Worm (Caenorhabditis elegans) whole organism, L1 larva: ENCODE results near the gene C55A6.3.
"Not testable (repeated sequence)": the region's sequence is repeated elsewhere in the genome, so short reads cannot be mapped to it uniquely, and the experiment has no call there.

Experiments used
- C34B4.2 ChIP-seq: sonication (generic microtip); optimal IDR thresholded peaks from 2 replicates; lab custom pipeline; 2017; ENCODE audit warnings: mild to moderate bottlenecking, missing genetic modification characterization, missing compliant biosample characterization
- F16B12.6 ChIP-seq: fragments of 150-350 bp; optimal IDR thresholded peaks from 2 replicates; lab custom pipeline; 2014; ENCODE audit warnings: missing biosample characterization, missing genetic modification characterization
- ama-1 ChIP-seq: fragments of 150-350 bp; optimal IDR thresholded peaks from 2 replicates; lab custom pipeline; 2014
- ceh-8 ChIP-seq: fragments of 200-800 bp; sonication (Bioruptor generic); optimal IDR thresholded peaks from 2 replicates; lab custom pipeline; 2018; ENCODE audit warnings: mild to moderate bottlenecking, missing genetic modification characterization, moderate library complexity, missing compliant biosample characterization
- ceh-88 ChIP-seq: fragments of 200-800 bp; sonication (Bioruptor generic); IDR thresholded peaks from 2 replicates; pipeline ENCODE4 v1.3.6; 2022; ENCODE audit warnings: missing genetic modification characterization, missing compliant biosample characterization
- ceh-90 ChIP-seq: sonication (generic microtip); optimal IDR thresholded peaks from 2 replicates; lab custom pipeline; 2016; ENCODE audit warnings: missing genetic modification characterization, missing compliant biosample characterization
- ces-1 ChIP-seq: fragments of 150-350 bp; optimal IDR thresholded peaks from 2 replicates; lab custom pipeline; 2014; ENCODE audit warnings: missing biosample characterization, missing genetic modification reagents, missing genetic modification characterization
- dpl-1 ChIP-seq, 3 experiments: fragments of 150-350 bp in 2 of 3; sonication (generic microtip) in 1 of 3; optimal IDR thresholded peaks; 2 replicates each; lab custom pipeline; 2014 to 2017; ENCODE audit warnings: missing biosample characterization in 3 of 3, missing genetic modification characterization in 3 of 3, missing genetic modification reagents in 3 of 3
- efl-1 ChIP-seq, 4 experiments: fragments of 150-350 bp; optimal IDR thresholded peaks in 3 of 4; peaks in 1 of 4; 1 replicate in 1 of 4; 2 replicates in 3 of 4; lab custom pipeline; 2014; ENCODE audit warnings: missing biosample characterization in 2 of 4, missing genetic modification characterization in 2 of 4, missing genetic modification reagents in 2 of 4
- efl-3 ChIP-seq: fragments of 200-800 bp; sonication (Bioruptor generic); optimal IDR thresholded peaks from 2 replicates; lab custom pipeline; 2018; ENCODE audit warnings: mild to moderate bottlenecking, missing genetic modification characterization, missing compliant biosample characterization
- fkh-8 ChIP-seq: sonication (generic microtip); optimal IDR thresholded peaks from 2 replicates; lab custom pipeline; 2016; ENCODE audit warnings: mild to moderate bottlenecking, missing genetic modification characterization, missing compliant biosample characterization
- hlh-4 ChIP-seq: sonication (generic microtip); optimal IDR thresholded peaks from 2 replicates; lab custom pipeline; 2016; ENCODE audit warnings: mild to moderate bottlenecking, missing genetic modification characterization, missing compliant biosample characterization
- hpl-2 ChIP-seq: fragments of 150-350 bp; optimal IDR thresholded peaks from 2 replicates; lab custom pipeline; 2014; ENCODE audit warnings: missing biosample characterization, missing genetic modification reagents, missing genetic modification characterization
- lin-14 ChIP-seq: fragments of 200-800 bp; sonication (Bioruptor generic); optimal IDR thresholded peaks from 2 replicates; lab custom pipeline; 2018; ENCODE audit warnings: mild to moderate bottlenecking, missing genetic modification characterization, moderate library complexity, missing compliant biosample characterization
- lin-15B ChIP-seq: fragments of 150-350 bp; sonication (generic microtip); optimal IDR thresholded peaks from 3 replicates; lab custom pipeline; 2014; ENCODE audit warnings: missing biosample characterization, missing genetic modification characterization
- lir-3 ChIP-seq: sonication (generic microtip); optimal IDR thresholded peaks from 2 replicates; lab custom pipeline; 2016; ENCODE audit warnings: mild to moderate bottlenecking, missing genetic modification characterization, moderate library complexity, missing compliant biosample characterization; ENCODE audit not compliant: poor library complexity
- lsy-2 ChIP-seq, 2 experiments: fragments of 150-350 bp; optimal IDR thresholded peaks; 2 replicates each; lab custom pipeline; 2014; ENCODE audit warnings: missing biosample characterization in 2 of 2, missing genetic modification characterization in 2 of 2
- mdl-1 ChIP-seq, 2 experiments: fragments of 150-350 bp; optimal IDR thresholded peaks; 2 replicates each; lab custom pipeline; 2014 to 2017; ENCODE audit warnings: missing biosample characterization in 2 of 2, missing genetic modification characterization in 2 of 2, inconsistent platforms in 1 of 2
- mep-1 ChIP-seq: fragments of 150-350 bp; optimal IDR thresholded peaks from 2 replicates; lab custom pipeline; 2014; ENCODE audit warnings: missing biosample characterization, missing genetic modification characterization
- nhr-71 ChIP-seq: sonication (generic microtip); optimal IDR thresholded peaks from 2 replicates; lab custom pipeline; 2016; ENCODE audit warnings: mild to moderate bottlenecking, missing genetic modification characterization, moderate library complexity, missing compliant biosample characterization
- nhr-76 ChIP-seq: sonication (generic microtip); optimal IDR thresholded peaks from 2 replicates; lab custom pipeline; 2017; ENCODE audit warnings: missing biosample characterization, missing genetic modification characterization
- nhr-85 ChIP-seq: sonication (generic microtip); peaks from one replicate; lab custom pipeline; 2016; ENCODE audit warnings: missing genetic modification characterization, inconsistent platforms, missing compliant biosample characterization
- skn-1 ChIP-seq: fragments of 150-350 bp; optimal IDR thresholded peaks from 2 replicates; lab custom pipeline; 2014; ENCODE audit warnings: missing biosample characterization, missing genetic modification characterization
- snpc-4 ChIP-seq: fragments of 150-350 bp; optimal IDR thresholded peaks from 2 replicates; lab custom pipeline; 2014; ENCODE audit warnings: missing biosample characterization, missing genetic modification characterization
- snu-23 ChIP-seq: sonication (generic microtip); optimal IDR thresholded peaks from 2 replicates; lab custom pipeline; 2016; ENCODE audit warnings: missing genetic modification characterization, missing compliant biosample characterization
- unc-98 ChIP-seq: fragments of 200-800 bp; sonication (Bioruptor generic); IDR thresholded peaks from 2 replicates; pipeline ENCODE4 v1.3.6; 2022; ENCODE audit warnings: missing genetic modification characterization, missing compliant biosample characterization
- xbp-1 ChIP-seq: sonication (generic microtip); optimal IDR thresholded peaks from 2 replicates; lab custom pipeline; 2016; ENCODE audit warnings: missing genetic modification characterization, missing compliant biosample characterization
- ztf-4 ChIP-seq: fragments of 150-350 bp; optimal IDR thresholded peaks from 2 replicates; lab custom pipeline; 2014; ENCODE audit warnings: missing biosample characterization, missing genetic modification characterization

Gene C55A6.3

DNA sequence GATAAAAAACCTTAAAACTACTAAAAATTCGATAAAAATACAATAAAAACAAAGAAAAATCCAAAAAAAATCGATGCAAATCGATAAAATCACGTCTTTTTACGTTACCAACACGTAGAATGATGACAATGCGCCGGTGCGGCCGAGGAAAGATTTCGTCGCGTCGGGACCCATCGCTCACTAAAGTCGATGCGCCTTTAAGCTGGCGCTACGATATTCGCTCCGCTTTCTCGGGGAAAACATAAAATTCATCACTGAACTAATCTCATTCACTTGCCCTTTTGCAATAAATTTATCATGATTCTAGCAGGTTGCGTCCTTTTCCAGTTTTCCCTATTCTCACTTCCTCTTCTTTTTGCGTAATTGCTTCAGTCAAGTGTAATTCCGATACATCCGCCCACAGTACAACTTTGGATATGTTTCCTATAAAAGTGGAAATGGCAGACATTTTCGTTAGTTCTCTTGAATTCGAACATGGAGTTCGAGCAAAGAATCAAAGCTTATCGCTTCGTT, 29.7 kb downstream of the C55A6.3 start, which contains the start of gene col-157:
col-157 (plus strand) TSS at position 463 of the 513 bp plus-strand sequence.
- TF ChIP-seq mdl-1 (tag; optimal IDR thresholded peaks at IDR 0.05; lab: Kevin White, UChicago); ztf-4 (tag; lab: Kevin White, UChicago); unc-98 (GFP tag; lab: Robert Waterston, UW): not testable (repeated sequence)

ce11 chrV:11480734-11481133, 32.6 kb downstream of the C55A6.3 start, which contains the start of gene T11F9.14:
T11F9.14 (minus strand) TSS chrV:11480834.
- not testable (repeated sequence) for TF ChIP-seq lir-3, nhr-71, xbp-1 (tag; lab: Kevin White, UChicago)

DNA sequence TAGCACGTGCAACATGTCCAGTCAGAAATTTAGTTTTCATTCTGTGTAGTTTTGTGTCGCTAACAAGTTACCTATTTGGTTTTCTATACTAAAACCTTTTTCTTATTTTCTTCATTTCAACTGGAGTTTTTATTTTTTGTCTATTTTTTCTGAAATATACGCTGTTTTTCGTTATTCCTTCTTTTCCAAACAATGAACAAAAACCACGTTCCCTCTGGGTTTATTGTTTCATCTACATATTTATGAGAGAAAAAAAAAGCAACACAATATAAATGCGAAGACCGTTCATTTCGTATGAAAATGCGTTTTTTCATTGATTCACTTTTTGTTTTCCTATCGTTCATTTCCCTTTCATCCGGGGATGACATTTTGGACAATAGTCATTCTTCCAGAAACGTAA, 33.9 kb downstream of the C55A6.3 start, which contains the start of gene T11F9.22:
T11F9.22 (plus strand) TSS at position 301 of the 400 bp plus-strand sequence.
- TF ChIP-seq hlh-4 (tag; lab: Kevin White, UChicago) = no peak
- no peak for TF ChIP-seq efl-1 (optimal IDR thresholded peaks at IDR 0.05; lab: Kevin White, UChicago)
- peak in 1 of 2 experiments; percentile 64 for TF ChIP-seq efl-1 (GFP tag; optimal IDR thresholded peaks at IDR 0.05 in 1 of 2; lab: Kevin White, UChicago)

DNA sequence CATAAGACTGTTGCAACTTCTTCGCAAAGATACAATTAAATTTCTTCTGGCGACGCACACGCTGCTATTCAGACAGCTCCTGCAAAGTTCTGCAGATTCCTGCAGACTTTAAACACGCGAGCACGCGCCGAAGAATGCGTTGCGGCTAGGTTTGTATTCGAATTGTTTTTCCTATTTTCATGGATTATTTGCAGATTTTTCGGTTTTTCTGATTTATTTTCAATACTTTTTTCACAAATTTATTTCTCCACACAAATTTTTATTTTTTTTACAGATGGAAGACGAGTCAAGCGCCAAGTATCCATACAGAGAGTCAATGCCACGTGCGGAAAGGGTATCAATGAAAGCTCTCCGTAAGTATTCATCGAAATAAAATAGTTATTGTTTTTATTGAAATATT, 37.7 kb downstream of the C55A6.3 start, which contains the start of gene T11F9.7:
T11F9.7 (plus strand) TSS at position 301 of the 400 bp plus-strand sequence.
- TF ChIP-seq lsy-2 (tag; optimal IDR thresholded peaks at IDR 0.05; lab: Kevin White, UChicago); F16B12.6 (tag; lab: Kevin White, UChicago); dpl-1 (GFP tag; optimal IDR thresholded peaks at IDR 0.05; lab: Kevin White, UChicago): not testable (repeated sequence)

DNA sequence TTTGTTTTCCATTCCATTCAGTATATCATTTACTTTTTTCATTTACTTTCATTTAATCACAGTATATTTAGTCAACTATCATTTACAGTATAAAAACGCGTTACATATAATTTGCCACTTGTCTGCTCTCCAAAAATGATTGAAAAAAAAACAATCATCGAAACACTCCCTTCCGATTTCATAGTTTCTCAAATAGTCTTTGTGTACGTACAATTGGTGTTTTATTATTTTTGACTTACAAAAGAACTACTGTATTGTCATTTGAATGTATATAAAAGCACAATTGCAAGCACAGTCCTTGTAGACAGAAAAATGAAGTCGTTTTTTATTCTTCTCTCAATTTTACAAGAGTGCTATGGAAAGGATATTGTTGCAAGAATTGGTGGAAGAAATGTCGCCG, 38.9 kb downstream of the C55A6.3 start, which contains the start of gene nas-22:
nas-22 (plus strand) TSS at position 301 of the 400 bp plus-strand sequence.
- no peak for TF ChIP-seq ceh-8 (GFP tag; lab: Kevin White, UChicago)
- no peak for TF ChIP-seq efl-3 (GFP tag; lab: Kevin White, UChicago)
- TF ChIP-seq lin-14 (GFP tag; lab: Kevin White, UChicago) = no peak
- TF ChIP-seq mdl-1 (tag; optimal IDR thresholded peaks at IDR 0.05; lab: Kevin White, UChicago) = no peak
- TF ChIP-seq nhr-76 (tag; lab: Kevin White, UChicago) = no peak
- no peak for TF ChIP-seq ces-1 (GFP tag; lab: Kevin White, UChicago)
- no peak for TF ChIP-seq ama-1
- TF ChIP-seq dpl-1 (GFP tag; optimal IDR thresholded peaks at IDR 0.05; lab: Kevin White, UChicago) = no peak
- TF ChIP-seq nhr-85 = no peak
- no peak for TF ChIP-seq ceh-90 (tag; lab: Kevin White, UChicago)
- TF ChIP-seq ceh-88 = no peak
- TF ChIP-seq skn-1 = no peak
- TF ChIP-seq C34B4.2 (tag; lab: Kevin White, UChicago) = no peak
- TF ChIP-seq snpc-4 (tag; lab: Kevin White, UChicago) = no peak
- TF ChIP-seq fkh-8 (tag; lab: Kevin White, UChicago) = no peak
- no peak for TF ChIP-seq hpl-2 (GFP tag; lab: Kevin White, UChicago)
- TF ChIP-seq mep-1 (tag; lab: Kevin White, UChicago) = no peak

DNA sequence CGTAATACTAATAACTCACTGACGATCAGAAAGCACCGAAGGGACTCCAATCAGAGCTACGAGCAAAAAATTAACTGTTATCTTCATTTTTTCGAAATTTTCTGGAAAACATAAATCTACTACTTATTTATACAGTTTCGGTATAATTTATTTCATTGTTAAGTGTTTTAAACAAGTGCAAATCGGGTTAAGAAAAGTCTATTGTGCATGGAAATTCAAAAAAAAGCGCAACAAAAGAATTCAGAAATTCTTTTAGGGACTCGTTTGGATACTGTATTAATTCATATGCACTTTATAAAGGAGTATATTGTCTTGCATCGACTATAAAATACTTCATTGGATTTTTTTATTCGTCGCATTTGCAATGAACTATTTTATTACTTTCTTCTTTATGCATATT, 41.1 kb downstream of the C55A6.3 start, which contains the start of the genes nas-20 and nas-21:
nas-20 (minus strand) TSS at position 101 of the 400 bp plus-strand sequence.
nas-21 (plus strand) TSS at position 356 of the 400 bp plus-strand sequence.
- TF ChIP-seq lsy-2 (tag; optimal IDR thresholded peaks at IDR 0.05; lab: Kevin White, UChicago) (no peak), lin-15B (tag; lab: Kevin White, UChicago) (no peak), snu-23 (GFP tag; lab: Kevin White, UChicago) (no peak)
